Worm (Caenorhabditis elegans) whole organism, L1 larva: ENCODE measurements around the gene Y57G11C.23.

Source experiments
- lin-13 ChIP-seq: fragments of 150-350 bp; optimal IDR thresholded peaks from 2 replicates; lab custom pipeline; 2014; ENCODE audit warnings: missing biosample characterization, missing genetic modification reagents, missing genetic modification characterization
- nhr-11 ChIP-seq: fragments of 150-350 bp; optimal IDR thresholded peaks from 2 replicates; lab custom pipeline; 2014; ENCODE audit warnings: missing biosample characterization, missing genetic modification characterization

DNA sequence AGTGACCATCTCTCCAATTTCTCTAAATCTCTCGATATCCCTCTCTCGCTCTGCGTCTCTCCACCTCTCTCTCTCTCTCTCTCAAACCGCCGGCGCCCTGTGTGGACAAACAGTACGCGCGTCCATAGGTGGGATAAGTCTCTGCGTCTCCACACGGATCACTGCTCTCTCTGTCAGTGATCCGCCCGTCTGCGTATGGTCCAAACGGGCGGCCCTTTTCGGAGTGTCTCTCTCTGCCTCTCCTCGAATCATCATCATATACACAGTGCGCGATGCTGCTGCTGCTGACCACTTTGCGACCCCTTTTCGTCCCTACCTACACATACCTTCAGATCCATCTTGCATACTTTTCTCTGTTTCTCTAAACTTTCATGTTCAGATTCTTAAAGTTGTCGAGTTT, 10.7 kb upstream of the Y57G11C.23 start:
- TF ChIP-seq nhr-11 (tag; lab: Kevin White, UChicago) (no peak), lin-13 (GFP tag; lab: Kevin White, UChicago) (peak; percentile 46)
